Worm (Caenorhabditis elegans) whole organism, L3 larva: Measurements from ENCODE around the gene exos-4.2.

Experiments
- ZK546.5 ChIP-seq: sonication (generic microtip); optimal IDR thresholded peaks from 2 replicates; lab custom pipeline; 2017; ENCODE audit warnings: missing biosample characterization, missing genetic modification characterization
- aly-2 ChIP-seq: fragments of 150-350 bp; optimal IDR thresholded peaks from 2 replicates; lab custom pipeline; 2014; ENCODE audit warnings: missing biosample characterization, missing genetic modification characterization
- ama-1 ChIP-seq: fragments of 150-350 bp; optimal IDR thresholded peaks from 2 replicates; lab custom pipeline; 2018
- ceh-82 ChIP-seq: fragments of 150-350 bp; optimal IDR thresholded peaks from 2 replicates; lab custom pipeline; 2014; ENCODE audit warnings: missing biosample characterization, missing genetic modification characterization
- ceh-9 ChIP-seq: sonication (generic microtip); optimal IDR thresholded peaks from 2 replicates; lab custom pipeline; 2018; ENCODE audit warnings: missing biosample characterization, missing genetic modification characterization
- daf-12 ChIP-seq: fragments of 150-350 bp; optimal IDR thresholded peaks from 2 replicates; lab custom pipeline; 2014; ENCODE audit warnings: missing biosample characterization, missing genetic modification reagents, missing genetic modification characterization
- egl-27 ChIP-seq: sonication (generic microtip); optimal IDR thresholded peaks from 4 replicates; lab custom pipeline; 2017; ENCODE audit warnings: missing biosample characterization, missing genetic modification reagents, missing genetic modification characterization
- egl-5 ChIP-seq: fragments of 150-350 bp; optimal IDR thresholded peaks from 2 replicates; lab custom pipeline; 2017; ENCODE audit warnings: missing biosample characterization, missing genetic modification reagents, missing genetic modification characterization, inconsistent platforms
- elt-2 ChIP-seq: sonication (generic microtip); optimal IDR thresholded peaks from 2 replicates; lab custom pipeline; 2016; ENCODE audit warnings: missing genetic modification reagents, mild to moderate bottlenecking, missing genetic modification characterization, missing compliant biosample characterization
- elt-3 ChIP-seq, 3 experiments: fragments of 150-350 bp in 1 of 3; sonication (generic microtip) in 2 of 3; optimal IDR thresholded peaks; 2 replicates in 2 of 3; 4 replicates in 1 of 3; lab custom pipeline; 2014 to 2017; ENCODE audit warnings: missing biosample characterization in 3 of 3, missing genetic modification characterization in 3 of 3
- eor-1 ChIP-seq, 2 experiments: fragments of 150-350 bp; optimal IDR thresholded peaks; 2 replicates each; lab custom pipeline; 2014 to 2018; ENCODE audit warnings: missing biosample characterization in 2 of 2, missing genetic modification characterization in 2 of 2
- fkh-10 ChIP-seq: sonication (generic microtip); optimal IDR thresholded peaks from 2 replicates; lab custom pipeline; 2017; ENCODE audit warnings: missing biosample characterization, missing genetic modification reagents, missing genetic modification characterization
- fkh-2 ChIP-seq: fragments of 150-350 bp; optimal IDR thresholded peaks from 2 replicates; lab custom pipeline; 2014; ENCODE audit warnings: missing biosample characterization, missing genetic modification reagents, missing genetic modification characterization
- fos-1 ChIP-seq: fragments of 150-350 bp; optimal IDR thresholded peaks from 2 replicates; lab custom pipeline; 2014; ENCODE audit warnings: missing biosample characterization, missing genetic modification characterization
- hmg-11 ChIP-seq: sonication (generic microtip); optimal IDR thresholded peaks from 2 replicates; lab custom pipeline; 2016; ENCODE audit warnings: missing genetic modification characterization, missing compliant biosample characterization
- lin-15B ChIP-seq: fragments of 150-350 bp; optimal IDR thresholded peaks from 2 replicates; lab custom pipeline; 2014; ENCODE audit warnings: missing biosample characterization, missing genetic modification characterization
- lin-39 ChIP-seq: fragments of 150-350 bp; optimal IDR thresholded peaks from 2 replicates; lab custom pipeline; 2018; ENCODE audit warnings: missing biosample characterization, missing genetic modification reagents, missing genetic modification characterization
- lsy-12 ChIP-seq: sonication (generic microtip); optimal IDR thresholded peaks from 2 replicates; lab custom pipeline; 2016; ENCODE audit warnings: mild to moderate bottlenecking, missing genetic modification characterization, missing compliant biosample characterization
- mdl-1 ChIP-seq: fragments of 150-350 bp; optimal IDR thresholded peaks from 2 replicates; lab custom pipeline; 2014; ENCODE audit warnings: missing biosample characterization, missing genetic modification characterization
- mml-1 ChIP-seq: fragments of 150-350 bp; sonication (generic microtip); optimal IDR thresholded peaks from 3 replicates; lab custom pipeline; 2014; ENCODE audit warnings: missing biosample characterization, missing genetic modification characterization
- nfya-1 ChIP-seq: sonication (generic microtip); optimal IDR thresholded peaks from 2 replicates; lab custom pipeline; 2017; ENCODE audit warnings: missing genetic modification characterization, mild to moderate bottlenecking, missing compliant biosample characterization, antibody characterized with exemption, moderate library complexity; ENCODE audit not compliant: insufficient read depth
- nhr-12 ChIP-seq: fragments of 150-350 bp; optimal IDR thresholded peaks from 2 replicates; lab custom pipeline; 2014; ENCODE audit warnings: missing biosample characterization, missing genetic modification characterization
- nhr-23 ChIP-seq: fragments of 150-350 bp; optimal IDR thresholded peaks from 2 replicates; lab custom pipeline; 2014; ENCODE audit warnings: missing biosample characterization, missing genetic modification reagents, missing genetic modification characterization
- nhr-237 ChIP-seq: fragments of 150-350 bp; optimal IDR thresholded peaks from 2 replicates; lab custom pipeline; 2014; ENCODE audit warnings: missing biosample characterization, missing genetic modification characterization
- nhr-25 ChIP-seq: sonication (generic microtip); optimal IDR thresholded peaks from 2 replicates; lab custom pipeline; 2017; ENCODE audit warnings: missing biosample characterization, missing genetic modification characterization
- nhr-43 ChIP-seq: sonication (generic microtip); optimal IDR thresholded peaks from 2 replicates; lab custom pipeline; 2016; ENCODE audit warnings: mild to moderate bottlenecking, missing genetic modification characterization, missing compliant biosample characterization; ENCODE audit not compliant: poor library complexity, severe bottlenecking
- nhr-67 ChIP-seq: fragments of 150-350 bp; optimal IDR thresholded peaks from 2 replicates; lab custom pipeline; 2014; ENCODE audit warnings: missing biosample characterization, missing genetic modification characterization
- nhr-76 ChIP-seq: fragments of 150-350 bp; sonication (generic microtip); optimal IDR thresholded peaks from 5 replicates; lab custom pipeline; 2014; ENCODE audit warnings: missing biosample characterization, missing genetic modification characterization
- pha-4 ChIP-seq: fragments of 150-350 bp; optimal IDR thresholded peaks from 2 replicates; lab custom pipeline; 2014; ENCODE audit warnings: missing biosample characterization, missing genetic modification reagents, missing genetic modification characterization
- pqm-1 ChIP-seq: fragments of 150-350 bp; optimal IDR thresholded peaks from 2 replicates; lab custom pipeline; 2017; ENCODE audit warnings: missing biosample characterization, missing genetic modification characterization, inconsistent platforms
- skn-1 ChIP-seq: fragments of 150-350 bp; optimal IDR thresholded peaks from 2 replicates; lab custom pipeline; 2014; ENCODE audit warnings: missing biosample characterization, missing genetic modification characterization
- snpc-4 ChIP-seq: fragments of 150-350 bp; optimal IDR thresholded peaks from 2 replicates; lab custom pipeline; 2014; ENCODE audit warnings: missing biosample characterization, missing genetic modification characterization
- tbx-2 ChIP-seq: sonication (generic microtip); optimal IDR thresholded peaks from 2 replicates; lab custom pipeline; 2016; ENCODE audit warnings: mild to moderate bottlenecking, missing genetic modification characterization, missing compliant biosample characterization
- unc-62 ChIP-seq: fragments of 150-350 bp; sonication (generic microtip); optimal IDR thresholded peaks from 4 replicates; lab custom pipeline; 2014; ENCODE audit warnings: missing biosample characterization, missing genetic modification reagents, missing genetic modification characterization
- zag-1 ChIP-seq: fragments of 150-350 bp; optimal IDR thresholded peaks from 2 replicates; lab custom pipeline; 2014; ENCODE audit warnings: missing biosample characterization, missing genetic modification characterization

exos-4.2 gene

ce11 chrIII:835713-836278 is 24.2 kb upstream of the exos-4.2 start (continued):
- TF ChIP-seq zag-1 (tag; lab: Kevin White, UChicago): peak; percentile 42
- TF ChIP-seq aly-2 (tag; lab: Kevin White, UChicago): peak; percentile 85
- TF ChIP-seq ceh-9 (tag; lab: Kevin White, UChicago): no peak
- no peak for TF ChIP-seq mml-1 (tag; lab: Kevin White, UChicago)
- TF ChIP-seq tbx-2: peak; percentile 70
- peak; percentile 84 for TF ChIP-seq fos-1
- TF ChIP-seq ZK546.5: peak; percentile 45
- TF ChIP-seq fkh-2: no peak
- no peak for TF ChIP-seq nhr-237 (tag; lab: Kevin White, UChicago)
- TF ChIP-seq unc-62 (GFP tag; lab: Kevin White, UChicago): peak; percentile 31
- no peak for TF ChIP-seq nhr-23
- no peak for TF ChIP-seq eor-1 (tag; optimal IDR thresholded peaks at IDR 0.05; lab: Kevin White, UChicago)
- no peak for TF ChIP-seq fkh-10 (GFP tag; lab: Kevin White, UChicago)
- TF ChIP-seq elt-2 (tag; lab: Kevin White, UChicago): peak; percentile 61
- no peak for TF ChIP-seq egl-27 (tag; lab: Kevin White, UChicago)
- TF ChIP-seq lin-15B (tag; lab: Kevin White, UChicago): no peak
- peak; percentile 7 for TF ChIP-seq mdl-1 (tag; lab: Kevin White, UChicago)
- TF ChIP-seq skn-1 (tag; lab: Kevin White, UChicago): peak; percentile 47
- TF ChIP-seq daf-12: no peak

ce11 chrIII:839491-839890 is 20.5 kb upstream of the exos-4.2 start, which contains the start of gene dos-3:
TSS of gene dos-3 (minus strand) at chrIII:839591.
- TF ChIP-seq fkh-2 (no peak), lsy-12 (tag; lab: Kevin White, UChicago) (no peak)
- TF ChIP-seq, all 47 proteins: peak for 0

- TF ChIP-seq daf-12 (no peak), nhr-67 (tag; lab: Kevin White, UChicago) (no peak), hmg-11 (tag; lab: Kevin White, UChicago) (no peak), mml-1 (tag; lab: Kevin White, UChicago) (no peak), nhr-12 (tag; lab: Kevin White, UChicago) (no peak), ama-1 (lab: Kevin White, UChicago) (no peak), fos-1 (no peak)
These were observed 18.8 kb upstream of the exos-4.2 start, which contains the start of gene K02F3.9 for ce11 chrIII:841177-841576. TSS of gene K02F3.9 (minus strand) at chrIII:841366.

ce11 chrIII:842630-843029 is 17.4 kb upstream of the exos-4.2 start, which contains the start of gene far-8:
TSS of gene far-8 (plus strand) at chrIII:842930.
- TF ChIP-seq elt-3 (tag; optimal IDR thresholded peaks at IDR 0.05; lab: Kevin White, UChicago): no peak
- no peak for TF ChIP-seq lin-39 (tag; lab: Kevin White, UChicago)
- TF ChIP-seq skn-1 (tag; lab: Kevin White, UChicago): no peak
- no peak for TF ChIP-seq hmg-11 (tag; lab: Kevin White, UChicago)
- no peak for TF ChIP-seq pha-4 (tag; lab: Kevin White, UChicago)
- no peak for TF ChIP-seq nhr-25
- TF ChIP-seq nhr-237 (tag; lab: Kevin White, UChicago): no peak
- no peak for TF ChIP-seq nhr-67 (tag; lab: Kevin White, UChicago)
- no peak for TF ChIP-seq egl-5 (tag; lab: Kevin White, UChicago)
- no peak for TF ChIP-seq unc-62 (GFP tag; lab: Kevin White, UChicago)
- TF ChIP-seq mdl-1 (tag; lab: Kevin White, UChicago): no peak
- TF ChIP-seq ceh-82 (tag; lab: Kevin White, UChicago): no peak
- no peak for TF ChIP-seq nhr-12 (tag; lab: Kevin White, UChicago)
- TF ChIP-seq nhr-43: no peak
- TF ChIP-seq lsy-12 (tag; lab: Kevin White, UChicago): no peak

ce11 chrIII:843999-844398 is 16.0 kb upstream of the exos-4.2 start:
- TF ChIP-seq snpc-4 (tag; lab: Kevin White, UChicago) (peak; percentile 24), pqm-1 (tag; lab: Kevin White, UChicago) (peak; percentile 37), lsy-12 (tag; lab: Kevin White, UChicago) (no peak), hmg-11 (tag; lab: Kevin White, UChicago) (no peak), tbx-2 (no peak), nhr-25 (no peak), nhr-43 (peak; percentile 43), pha-4 (tag; lab: Kevin White, UChicago) (peak; percentile 62), nfya-1 (peak; percentile 57), nhr-76 (no peak), elt-2 (tag; lab: Kevin White, UChicago) (peak; percentile 16), nhr-12 (tag; lab: Kevin White, UChicago) (no peak), lin-15B (tag; lab: Kevin White, UChicago) (peak; percentile 27), mml-1 (tag; lab: Kevin White, UChicago) (peak; percentile 88)
